Fruit fly (Drosophila melanogaster) whole organism, embryonic: ENCODE measurements around the gene CG6136.

Experiments used
- CG10209 ChIP-seq: fragments of 200-800 bp; sonication (Bioruptor generic); optimal IDR thresholded peaks from 3 replicates; lab custom pipeline; 2017; ENCODE audit warnings: missing biosample characterization, mild to moderate bottlenecking, missing genetic modification characterization, missing genetic modification reagents
- CG10267 ChIP-seq: fragments of 200-800 bp; sonication (Bioruptor generic); optimal IDR thresholded peaks from 2 replicates; lab custom pipeline; 2018; ENCODE audit warnings: missing biosample characterization, mild to moderate bottlenecking, missing genetic modification characterization, moderate library complexity
- CG10979 ChIP-seq: fragments of 200-800 bp; sonication (Bioruptor generic); optimal IDR thresholded peaks from 2 replicates; lab custom pipeline; 2018; ENCODE audit warnings: missing biosample characterization, mild to moderate bottlenecking, missing genetic modification characterization, moderate library complexity
- CG11560 ChIP-seq: fragments of 200-800 bp; sonication (Bioruptor generic); IDR thresholded peaks from 3 replicates; pipeline ENCODE4 v1.3.6; 2022; ENCODE audit warnings: missing biosample characterization, missing genetic modification characterization
- CG12391 ChIP-seq: fragments of 200-800 bp; sonication (Bioruptor generic); optimal IDR thresholded peaks from 3 replicates; lab custom pipeline; 2018; ENCODE audit warnings: missing biosample characterization, mild to moderate bottlenecking, missing genetic modification characterization, moderate library complexity
- CG12659 ChIP-seq: fragments of 200-800 bp; sonication (Bioruptor generic); optimal IDR thresholded peaks from 3 replicates; lab custom pipeline; 2017; ENCODE audit warnings: mild to moderate bottlenecking, missing biosample characterization, missing genetic modification reagents, missing genetic modification characterization
- CG12942 ChIP-seq: fragments of 200-800 bp; sonication (Bioruptor generic); optimal IDR thresholded peaks from 3 replicates; lab custom pipeline; 2016; ENCODE audit warnings: missing biosample characterization, missing genetic modification characterization
- CG13287 ChIP-seq: fragments of 200-800 bp; sonication (Bioruptor generic); IDR thresholded peaks from 2 replicates; pipeline ENCODE4 v1.3.6; 2022; ENCODE audit warnings: missing biosample characterization, missing genetic modification characterization; ENCODE audit not compliant: partially characterized antibody
- CG15011 ChIP-seq: fragments of 200-800 bp; sonication (Bioruptor generic); optimal IDR thresholded peaks from 3 replicates; lab custom pipeline; 2018; ENCODE audit warnings: missing biosample characterization, mild to moderate bottlenecking, missing genetic modification characterization
- CG1603 ChIP-seq: fragments of 200-800 bp; sonication (Bioruptor generic); optimal IDR thresholded peaks from 2 replicates; lab custom pipeline; 2019; ENCODE audit warnings: missing biosample characterization, mild to moderate bottlenecking, missing genetic modification characterization, moderate library complexity
- CG1647 ChIP-seq: fragments of 200-800 bp; sonication (Bioruptor generic); optimal IDR thresholded peaks from 3 replicates; lab custom pipeline; 2016; ENCODE audit warnings: missing biosample characterization, missing genetic modification characterization
- CG18262 ChIP-seq: fragments of 200-800 bp; optimal IDR thresholded peaks from 3 replicates; lab custom pipeline; 2019; ENCODE audit warnings: missing biosample characterization, mild to moderate bottlenecking, missing genetic modification characterization, moderate library complexity
- CG2875 ChIP-seq: fragments of 200-800 bp; sonication (Bioruptor generic); optimal IDR thresholded peaks from 2 replicates; lab custom pipeline; 2017; ENCODE audit warnings: missing biosample characterization, mild to moderate bottlenecking, missing genetic modification characterization, missing genetic modification reagents
- CG43689 ChIP-seq: fragments of 200-800 bp; sonication (Bioruptor generic); IDR thresholded peaks from 2 replicates; pipeline ENCODE4 v1.3.6; 2022; ENCODE audit warnings: missing biosample characterization, missing genetic modification characterization
- CG6272 ChIP-seq: fragments of 200-800 bp; sonication (Bioruptor generic); IDR thresholded peaks from 2 replicates; pipeline ENCODE4 v1.3.6; 2022; ENCODE audit warnings: missing biosample characterization, missing genetic modification characterization
- CG7556 ChIP-seq: fragments of 200-800 bp; sonication (Bioruptor generic); optimal IDR thresholded peaks from 2 replicates; lab custom pipeline; 2017; ENCODE audit warnings: missing biosample characterization, mild to moderate bottlenecking, missing genetic modification characterization
- CG8290 ChIP-seq, 3 experiments: fragments of 200-800 bp; sonication (Bioruptor generic); optimal IDR thresholded peaks; 2 replicates each; lab custom pipeline; 2016 to 2019; ENCODE audit warnings: missing biosample characterization in 3 of 3, missing genetic modification characterization in 3 of 3, mild to moderate bottlenecking in 2 of 3, moderate library complexity in 1 of 3
- CG8388 ChIP-seq: fragments of 200-800 bp; sonication (Bioruptor generic); optimal IDR thresholded peaks from 2 replicates; lab custom pipeline; 2019; ENCODE audit warnings: missing biosample characterization, mild to moderate bottlenecking, missing genetic modification characterization, moderate library complexity
- CG8924 ChIP-seq: fragments of 200-800 bp; optimal IDR thresholded peaks from 3 replicates; lab custom pipeline; 2019; ENCODE audit warnings: missing biosample characterization, mild to moderate bottlenecking, missing genetic modification characterization, moderate library complexity
- CG9437 ChIP-seq: fragments of 200-800 bp; sonication (Bioruptor generic); optimal IDR thresholded peaks from 2 replicates; lab custom pipeline; 2018; ENCODE audit warnings: missing biosample characterization, mild to moderate bottlenecking, missing genetic modification characterization
- CrebB ChIP-seq: fragments of 200-800 bp; sonication (Bioruptor generic); optimal IDR thresholded peaks from 3 replicates; lab custom pipeline; 2018; ENCODE audit warnings: missing biosample characterization, mild to moderate bottlenecking, missing genetic modification characterization
- E2f1 ChIP-seq: fragments of 200-800 bp; sonication (Bioruptor generic); IDR thresholded peaks from 2 replicates; pipeline ENCODE4 v1.3.6; 2022; ENCODE audit warnings: missing biosample characterization, missing genetic modification characterization
- E2f2 ChIP-seq: fragments of 200-800 bp; sonication (Bioruptor generic); IDR thresholded peaks from 2 replicates; pipeline ENCODE4 v1.3.6; 2022; ENCODE audit warnings: missing biosample characterization, missing genetic modification characterization
- Ets65A ChIP-seq: fragments of 200-800 bp; sonication (Bioruptor generic); peaks from one replicate; lab custom pipeline; 2016; ENCODE audit warnings: missing biosample characterization, missing genetic modification characterization
- HLH4C ChIP-seq: fragments of 200-800 bp; sonication (Bioruptor generic); IDR thresholded peaks from 3 replicates; pipeline ENCODE4 v1.3.6; 2022; ENCODE audit warnings: missing biosample characterization, missing genetic modification characterization; ENCODE audit not compliant: partially characterized antibody
- Med ChIP-seq: fragments of 200-800 bp; sonication (Bioruptor generic); peaks from one replicate; lab custom pipeline; 2016; ENCODE audit warnings: missing biosample characterization, missing genetic modification characterization, mild to moderate bottlenecking, inconsistent platforms, moderate library complexity
- Mrtf ChIP-seq: fragments of 200-800 bp; sonication (Bioruptor generic); IDR thresholded peaks from 3 replicates; pipeline ENCODE4 v1.3.6; 2022; ENCODE audit warnings: missing biosample characterization, missing genetic modification characterization
- Oaz ChIP-seq: fragments of 200-800 bp; sonication (Bioruptor generic); IDR thresholded peaks from 2 replicates; pipeline ENCODE4 v1.3.6; 2022; ENCODE audit warnings: missing biosample characterization, missing genetic modification characterization
- Six4 ChIP-seq: fragments of 200-800 bp; sonication (Bioruptor generic); optimal IDR thresholded peaks from 2 replicates; lab custom pipeline; 2016; ENCODE audit warnings: missing biosample characterization, missing genetic modification characterization
- Ssrp ChIP-seq: fragments of 200-800 bp; sonication (Bioruptor generic); optimal IDR thresholded peaks from 2 replicates; lab custom pipeline; 2018; ENCODE audit warnings: missing biosample characterization, mild to moderate bottlenecking, missing genetic modification characterization, moderate library complexity
- ara ChIP-seq: fragments of 200-800 bp; sonication (Bioruptor generic); IDR thresholded peaks from 2 replicates; pipeline ENCODE4 v1.3.6; 2022; ENCODE audit warnings: missing biosample characterization, missing genetic modification characterization
- ato ChIP-seq: fragments of 200-800 bp; sonication (Bioruptor generic); IDR thresholded peaks from 2 replicates; pipeline ENCODE4 v1.3.6; 2022; ENCODE audit warnings: missing biosample characterization, missing genetic modification characterization; ENCODE audit not compliant: partially characterized antibody
- bsh ChIP-seq, 2 experiments: fragments of 200-800 bp; sonication (Bioruptor generic); optimal IDR thresholded peaks; 2 replicates each; lab custom pipeline; 2017 to 2018; ENCODE audit warnings: mild to moderate bottlenecking in 2 of 2, missing biosample characterization in 2 of 2, missing genetic modification characterization in 2 of 2, moderate library complexity in 1 of 2
- ci ChIP-seq: fragments of 200-800 bp; sonication (Bioruptor generic); IDR thresholded peaks from 3 replicates; pipeline ENCODE4 v1.3.6; 2022; ENCODE audit warnings: missing biosample characterization, missing genetic modification characterization
- crc ChIP-seq: fragments of 200-800 bp; sonication (Bioruptor generic); optimal IDR thresholded peaks from 2 replicates; lab custom pipeline; 2016; ENCODE audit warnings: missing biosample characterization, missing genetic modification characterization
- grau ChIP-seq: fragments of 200-800 bp; optimal IDR thresholded peaks from 3 replicates; lab custom pipeline; 2019; ENCODE audit warnings: missing biosample characterization, mild to moderate bottlenecking, missing genetic modification characterization, moderate library complexity
- gsb-n ChIP-seq: fragments of 200-800 bp; sonication (Bioruptor generic); optimal IDR thresholded peaks from 3 replicates; lab custom pipeline; 2018; ENCODE audit warnings: missing biosample characterization, mild to moderate bottlenecking, missing genetic modification characterization
- h ChIP-seq: fragments of >200 bp; optimal IDR thresholded peaks from 2 replicates; lab custom pipeline; 2017
- ken ChIP-seq: fragments of 200-800 bp; sonication (Bioruptor generic); IDR thresholded peaks from 3 replicates; pipeline ENCODE4 v1.3.6; 2022; ENCODE audit warnings: missing biosample characterization, missing genetic modification characterization
- kni ChIP-seq: fragments of 200-800 bp; sonication (Bioruptor generic); optimal IDR thresholded peaks from 3 replicates; lab custom pipeline; 2017; ENCODE audit warnings: mild to moderate bottlenecking, missing biosample characterization, missing genetic modification reagents, missing genetic modification characterization
- pfk ChIP-seq: fragments of 200-800 bp; sonication (Bioruptor generic); optimal IDR thresholded peaks from 2 replicates; lab custom pipeline; 2018; ENCODE audit warnings: missing biosample characterization, mild to moderate bottlenecking, missing genetic modification characterization, moderate library complexity
- sug ChIP-seq: fragments of 200-800 bp; optimal IDR thresholded peaks from 2 replicates; lab custom pipeline; 2019; ENCODE audit warnings: missing biosample characterization, mild to moderate bottlenecking, missing genetic modification characterization, moderate library complexity
- tgo ChIP-seq: fragments of 200-800 bp; sonication (Bioruptor generic); IDR thresholded peaks from 3 replicates; pipeline ENCODE4 v1.3.6; 2022; ENCODE audit warnings: missing biosample characterization, missing genetic modification characterization
- tin ChIP-seq: fragments of 200-800 bp; sonication (Bioruptor generic); optimal IDR thresholded peaks from 3 replicates; lab custom pipeline; 2016; ENCODE audit warnings: missing biosample characterization, missing genetic modification characterization
- tio ChIP-seq: fragments of 200-800 bp; sonication (Bioruptor generic); optimal IDR thresholded peaks from 2 replicates; lab custom pipeline; 2017; ENCODE audit warnings: missing biosample characterization, missing genetic modification characterization, inconsistent platforms
- tup ChIP-seq: fragments of 200-800 bp; sonication (Bioruptor generic); optimal IDR thresholded peaks from 2 replicates; lab custom pipeline; 2016; ENCODE audit warnings: missing biosample characterization, mild to moderate bottlenecking, missing genetic modification characterization, moderate library complexity
- twi ChIP-seq: fragments of 200-800 bp; optimal IDR thresholded peaks from 2 replicates; lab custom pipeline; 2019; ENCODE audit warnings: missing biosample characterization, mild to moderate bottlenecking, missing genetic modification characterization, moderate library complexity
- unc-4 ChIP-seq: fragments of 200-800 bp; sonication (Bioruptor generic); IDR thresholded peaks from 2 replicates; pipeline ENCODE4 v1.3.6; 2022; ENCODE audit warnings: missing biosample characterization, missing genetic modification characterization; ENCODE audit not compliant: partially characterized antibody
- unpg ChIP-seq: fragments of 200-800 bp; sonication (Bioruptor generic); optimal IDR thresholded peaks from 3 replicates; lab custom pipeline; 2018; ENCODE audit warnings: missing biosample characterization, mild to moderate bottlenecking, missing genetic modification characterization, moderate library complexity

The CG6136 gene

dm6 chr3R:15340052-15340732 lies 31.8 kb downstream of the CG6136 start, which contains the start of gene SerRS-m (continued):
- peak; percentile 12 for TF ChIP-seq sug
- peak; percentile 13 for TF ChIP-seq grau (tag; lab: Kevin White, UChicago)
- TF ChIP-seq HLH4C (GFP tag; lab: Robert Waterston, UW), result no peak
- TF ChIP-seq CG10267 (tag; lab: Kevin White, UChicago), result peak; percentile 17
- TF ChIP-seq CG10979 (tag; lab: Kevin White, UChicago), result peak; percentile 31
- TF ChIP-seq CrebB, result no peak
- peak; percentile 75 for TF ChIP-seq Med (GFP tag; lab: Kevin White, UChicago)
- TF ChIP-seq unpg (GFP tag; lab: Kevin White, UChicago), result peak; percentile 34
- TF ChIP-seq tup (GFP tag; lab: Kevin White, UChicago), result no peak
- TF ChIP-seq ara (GFP tag; lab: Robert Waterston, UW), result no peak
- TF ChIP-seq CG18262 (tag; lab: Kevin White, UChicago), result peak; percentile 14
- peak; percentile 26 for TF ChIP-seq CG2875
- TF ChIP-seq CG12659 (GFP tag; lab: Kevin White, UChicago), result peak; percentile 3
- peak; percentile 35 for TF ChIP-seq E2f2 (GFP tag; lab: Robert Waterston, UW)
- no peak for TF ChIP-seq CG12942
- TF ChIP-seq pfk (GFP tag; lab: Kevin White, UChicago), result no peak
- no peak for TF ChIP-seq Mrtf
- TF ChIP-seq CG15011 (GFP tag; lab: Kevin White, UChicago), result no peak
- no peak for TF ChIP-seq Oaz (GFP tag; lab: Robert Waterston, UW)
- peak; percentile 17 for TF ChIP-seq Six4
- no peak for TF ChIP-seq crc (GFP tag; lab: Kevin White, UChicago)
- TF ChIP-seq CG13287 (GFP tag; lab: Robert Waterston, UW), result peak; percentile 33
- TF ChIP-seq CG8924, result no peak
- no peak for TF ChIP-seq tio (GFP tag; lab: Kevin White, UChicago)
- TF ChIP-seq CG1603 (tag; lab: Kevin White, UChicago), result peak; percentile 19
- no peak for TF ChIP-seq CG43689
- TF ChIP-seq CG9437 (GFP tag; lab: Kevin White, UChicago), result peak; percentile 99
- no peak for TF ChIP-seq h (lab: Kevin White, UChicago)
- no peak for TF ChIP-seq ken (GFP tag; lab: Robert Waterston, UW)
- peak in 1 of 2 experiments; percentile 62 for TF ChIP-seq bsh (GFP tag; optimal IDR thresholded peaks at IDR 0.05; lab: Kevin White, UChicago)
- TF ChIP-seq E2f1 (GFP tag; lab: Robert Waterston, UW), result no peak
- TF ChIP-seq CG1647 (GFP tag; lab: Kevin White, UChicago), result no peak
- peak; percentile 22 for TF ChIP-seq CG7556
- TF ChIP-seq twi (tag; lab: Kevin White, UChicago), result no peak
- no peak for TF ChIP-seq CG11560 (tag; lab: Robert Waterston, UW)
- TF ChIP-seq unc-4 (GFP tag; lab: Robert Waterston, UW), result no peak; the same call in 1 of the 2 replicates
- TF ChIP-seq CG12391, result peak; percentile 24
- peak; percentile 17 for TF ChIP-seq kni (GFP tag; lab: Kevin White, UChicago)
- no peak for TF ChIP-seq tin (GFP tag; lab: Kevin White, UChicago)
- TF ChIP-seq CG8290 (GFP tag; optimal IDR thresholded peaks at IDR 0.05; lab: Kevin White, UChicago), result no peak
- no peak for TF ChIP-seq CG8290 (tag; optimal IDR thresholded peaks at IDR 0.05; lab: Kevin White, UChicago)
- TF ChIP-seq tgo (GFP tag; lab: Robert Waterston, UW), result no peak
- peak; percentile 28 for TF ChIP-seq gsb-n (tag; lab: Kevin White, UChicago)
- TF ChIP-seq CG8388, result peak; percentile 41
- TF ChIP-seq CG6272, result no peak
- TF ChIP-seq ci, result 0 out of 3 replicates have a peak, but pooled peaks have one; percentile 19
- no peak for TF ChIP-seq Ssrp (tag; lab: Kevin White, UChicago)
- no peak for TF ChIP-seq ato
- peak; percentile 34 for TF ChIP-seq Ets65A (GFP tag; lab: Kevin White, UChicago)
- peak; percentile 3 for TF ChIP-seq CG10209
